Worm (Caenorhabditis elegans) whole organism, L3 larva: ENCODE results near the gene kin-18.

Source experiments
- ama-1 ChIP-seq: fragments of 150-350 bp; optimal IDR thresholded peaks from 2 replicates; lab custom pipeline; 2018
- egl-5 ChIP-seq: fragments of 150-350 bp; optimal IDR thresholded peaks from 2 replicates; lab custom pipeline; 2017; ENCODE audit warnings: missing biosample characterization, missing genetic modification reagents, missing genetic modification characterization, inconsistent platforms
- elt-3 ChIP-seq, 3 experiments: fragments of 150-350 bp in 1 of 3; sonication (generic microtip) in 2 of 3; optimal IDR thresholded peaks; 2 replicates in 2 of 3; 4 replicates in 1 of 3; lab custom pipeline; 2014 to 2017; ENCODE audit warnings: missing biosample characterization in 3 of 3, missing genetic modification characterization in 3 of 3
- fkh-10 ChIP-seq: sonication (generic microtip); optimal IDR thresholded peaks from 2 replicates; lab custom pipeline; 2017; ENCODE audit warnings: missing biosample characterization, missing genetic modification reagents, missing genetic modification characterization
- lin-39 ChIP-seq: fragments of 150-350 bp; optimal IDR thresholded peaks from 2 replicates; lab custom pipeline; 2018; ENCODE audit warnings: missing biosample characterization, missing genetic modification reagents, missing genetic modification characterization
- mdl-1 ChIP-seq: fragments of 150-350 bp; optimal IDR thresholded peaks from 2 replicates; lab custom pipeline; 2014; ENCODE audit warnings: missing biosample characterization, missing genetic modification characterization
- nhr-12 ChIP-seq: fragments of 150-350 bp; optimal IDR thresholded peaks from 2 replicates; lab custom pipeline; 2014; ENCODE audit warnings: missing biosample characterization, missing genetic modification characterization

ce11 chrIII:6116981-6117380, 1.4 kb upstream of the kin-18 start:
- no peak for TF ChIP-seq nhr-12 (tag; lab: Kevin White, UChicago)
- no peak for TF ChIP-seq fkh-10 (GFP tag; lab: Kevin White, UChicago)
- TF ChIP-seq mdl-1 (tag; lab: Kevin White, UChicago) = no peak
- no peak for TF ChIP-seq egl-5
- no peak for TF ChIP-seq lin-39 (tag; lab: Kevin White, UChicago)
- no peak for TF ChIP-seq elt-3 (tag; optimal IDR thresholded peaks at IDR 0.05; lab: Kevin White, UChicago)
- no peak for TF ChIP-seq ama-1 (lab: Kevin White, UChicago)
